Worm (Caenorhabditis elegans) whole organism, young adult: ENCODE measurements around the gene W06D11.1.

ENCODE experiments used
- B0336.3 ChIP-seq: fragments of 200-800 bp; sonication (Bioruptor generic); IDR thresholded peaks from 2 replicates; pipeline ENCODE4 v1.3.6; 2022; ENCODE audit warnings: missing genetic modification characterization, missing compliant biosample characterization
- D2030.7 ChIP-seq: fragments of 200-800 bp; sonication (Bioruptor generic); IDR thresholded peaks from 2 replicates; pipeline ENCODE4 v1.3.6; 2022; ENCODE audit warnings: missing genetic modification reagents, missing genetic modification characterization, missing compliant biosample characterization
- F10E7.11 ChIP-seq: sonication (generic microtip); optimal IDR thresholded peaks from 2 replicates; lab custom pipeline; 2017; ENCODE audit warnings: mild to moderate bottlenecking, missing genetic modification characterization, moderate library complexity, missing compliant biosample characterization
- F33H1.4 ChIP-seq: fragments of 200-800 bp; sonication (Bioruptor generic); IDR thresholded peaks from 2 replicates; pipeline ENCODE4 v1.3.6; 2022; ENCODE audit warnings: missing genetic modification reagents, missing genetic modification characterization, missing compliant biosample characterization
- F57C9.4 ChIP-seq: sonication (generic microtip); optimal IDR thresholded peaks from 2 replicates; lab custom pipeline; 2017; ENCODE audit warnings: mild to moderate bottlenecking, missing genetic modification characterization, missing compliant biosample characterization
- K12H6.12 ChIP-seq: fragments of 200-800 bp; sonication (Bioruptor generic); optimal IDR thresholded peaks from 2 replicates; lab custom pipeline; 2018; ENCODE audit warnings: mild to moderate bottlenecking, missing genetic modification characterization, missing compliant biosample characterization
- T26A5.8 ChIP-seq: sonication (generic microtip); optimal IDR thresholded peaks from 2 replicates; lab custom pipeline; 2016; ENCODE audit warnings: missing genetic modification characterization, missing compliant biosample characterization
- Y53F4B.3 ChIP-seq: fragments of 200-800 bp; sonication (Bioruptor generic); IDR thresholded peaks from 2 replicates; pipeline ENCODE4 v1.3.6; 2022; ENCODE audit warnings: missing genetic modification reagents, missing genetic modification characterization, missing compliant biosample characterization
- Y56A3A.18 ChIP-seq: fragments of 200-800 bp; sonication (Bioruptor generic); IDR thresholded peaks from 2 replicates; pipeline ENCODE4 v1.3.6; 2022; ENCODE audit warnings: missing genetic modification reagents, missing genetic modification characterization, missing compliant biosample characterization
- ZK185.1 ChIP-seq: sonication (generic microtip); optimal IDR thresholded peaks from 2 replicates; lab custom pipeline; 2016; ENCODE audit warnings: mild to moderate bottlenecking, missing genetic modification characterization, missing compliant biosample characterization; ENCODE audit not compliant: poor library complexity, severe bottlenecking
- akir-1 ChIP-seq: fragments of 200-800 bp; sonication (Bioruptor generic); optimal IDR thresholded peaks from 2 replicates; lab custom pipeline; 2018; ENCODE audit warnings: mild to moderate bottlenecking, missing genetic modification characterization, moderate library complexity, missing compliant biosample characterization
- aptf-2 ChIP-seq: fragments of 200-800 bp; sonication (Bioruptor generic); conservative IDR thresholded peaks from 2 replicates; pipeline ENCODE4 v1.3.6; 2022; ENCODE audit warnings: missing genetic modification reagents, missing genetic modification characterization, missing compliant biosample characterization
- attf-6 ChIP-seq: fragments of 200-800 bp; sonication (Bioruptor generic); IDR thresholded peaks from 2 replicates; pipeline ENCODE4 v1.3.6; 2022; ENCODE audit warnings: missing genetic modification reagents, missing genetic modification characterization, missing compliant biosample characterization
- bed-1 ChIP-seq: fragments of 200-800 bp; sonication (Bioruptor generic); IDR thresholded peaks from 2 replicates; pipeline ENCODE4 v1.3.6; 2022; ENCODE audit warnings: missing genetic modification reagents, missing genetic modification characterization, missing compliant biosample characterization
- bed-2 ChIP-seq: fragments of 200-800 bp; sonication (Bioruptor generic); IDR thresholded peaks from 2 replicates; pipeline ENCODE4 v1.3.6; 2022; ENCODE audit warnings: missing genetic modification reagents, missing genetic modification characterization, missing compliant biosample characterization
- cebp-2 ChIP-seq: fragments of 200-800 bp; sonication (Bioruptor generic); IDR thresholded peaks from 2 replicates; pipeline ENCODE4 v1.3.6; 2022; ENCODE audit warnings: missing genetic modification characterization, missing compliant biosample characterization
- ceh-58 ChIP-seq: fragments of 200-800 bp; sonication (Bioruptor generic); IDR thresholded peaks from 2 replicates; pipeline ENCODE4 v1.3.6; 2022; ENCODE audit warnings: missing genetic modification characterization, missing compliant biosample characterization
- ceh-79 ChIP-seq: sonication (generic microtip); optimal IDR thresholded peaks from 2 replicates; lab custom pipeline; 2017; ENCODE audit warnings: mild to moderate bottlenecking, missing genetic modification characterization, missing compliant biosample characterization
- chd-7 ChIP-seq: sonication (generic microtip); optimal IDR thresholded peaks from 2 replicates; lab custom pipeline; 2016; ENCODE audit warnings: mild to moderate bottlenecking, missing genetic modification characterization, moderate library complexity, missing compliant biosample characterization
- egl-44 ChIP-seq: fragments of 200-800 bp; sonication (Bioruptor generic); IDR thresholded peaks from 2 replicates; pipeline ENCODE4 v1.3.6; 2022; ENCODE audit warnings: missing genetic modification reagents, missing genetic modification characterization, missing compliant biosample characterization
- egrh-3 ChIP-seq: fragments of 200-800 bp; sonication (Bioruptor generic); IDR thresholded peaks from 2 replicates; pipeline ENCODE4 v1.3.6; 2022; ENCODE audit warnings: missing genetic modification reagents, missing genetic modification characterization, missing compliant biosample characterization
- ekl-4 ChIP-seq: fragments of 200-800 bp; sonication (Bioruptor generic); IDR thresholded peaks from 2 replicates; pipeline ENCODE4 v1.3.6; 2022; ENCODE audit warnings: missing genetic modification reagents, missing genetic modification characterization, missing compliant biosample characterization
- hlh-26 ChIP-seq: fragments of 200-800 bp; sonication (Bioruptor generic); conservative IDR thresholded peaks from 2 replicates; pipeline ENCODE4 v1.3.6; 2022; ENCODE audit warnings: missing genetic modification reagents, missing genetic modification characterization, missing compliant biosample characterization
- hmg-20 ChIP-seq: fragments of 200-800 bp; sonication (Bioruptor generic); IDR thresholded peaks from 2 replicates; pipeline ENCODE4 v1.3.6; 2022; ENCODE audit warnings: missing genetic modification reagents, missing genetic modification characterization, missing compliant biosample characterization
- hrde-1 ChIP-seq: sonication (generic microtip); optimal IDR thresholded peaks from 2 replicates; lab custom pipeline; 2016; ENCODE audit warnings: missing genetic modification characterization, mild to moderate bottlenecking, missing compliant biosample characterization, moderate library complexity, missing genotype, missing genetic modification reagents, borderline replicate concordance
- hsf-1 ChIP-seq: fragments of 200-800 bp; sonication (Bioruptor generic); IDR thresholded peaks from 2 replicates; pipeline ENCODE4 v1.3.6; 2022; ENCODE audit warnings: missing genetic modification reagents, missing genetic modification characterization, missing compliant biosample characterization
- let-526 ChIP-seq: fragments of 200-800 bp; sonication (Bioruptor generic); IDR thresholded peaks from 2 replicates; pipeline ENCODE4 v1.3.6; 2022; ENCODE audit warnings: missing genetic modification reagents, missing genetic modification characterization, missing compliant biosample characterization
- lir-1 ChIP-seq: fragments of 200-800 bp; sonication (Bioruptor generic); conservative IDR thresholded peaks from 2 replicates; pipeline ENCODE4 v1.3.6; 2022; ENCODE audit warnings: missing genetic modification reagents, missing genetic modification characterization, missing compliant biosample characterization
- madf-10 ChIP-seq: sonication (generic microtip); optimal IDR thresholded peaks from 2 replicates; lab custom pipeline; 2016; ENCODE audit warnings: mild to moderate bottlenecking, missing genetic modification characterization, missing compliant biosample characterization
- madf-3 ChIP-seq: fragments of 200-800 bp; sonication (Bioruptor generic); IDR thresholded peaks from 2 replicates; pipeline ENCODE4 v1.3.6; 2022; ENCODE audit warnings: missing genetic modification reagents, missing genetic modification characterization, missing compliant biosample characterization
- madf-6 ChIP-seq: fragments of 200-800 bp; sonication (Bioruptor generic); IDR thresholded peaks from 2 replicates; pipeline ENCODE4 v1.3.6; 2022; ENCODE audit warnings: missing genetic modification reagents, missing genetic modification characterization, missing compliant biosample characterization
- mel-28 ChIP-seq: sonication (generic microtip); optimal IDR thresholded peaks from 2 replicates; lab custom pipeline; 2016; ENCODE audit warnings: borderline replicate concordance, mild to moderate bottlenecking, missing genetic modification characterization, missing compliant biosample characterization
- nfya-2 ChIP-seq: fragments of 200-800 bp; sonication (Bioruptor generic); IDR thresholded peaks from 2 replicates; pipeline ENCODE4 v1.3.6; 2022; ENCODE audit warnings: missing genetic modification reagents, missing genetic modification characterization, missing compliant biosample characterization
- nhr-179 ChIP-seq: sonication (generic microtip); optimal IDR thresholded peaks from 2 replicates; lab custom pipeline; 2016; ENCODE audit warnings: mild to moderate bottlenecking, missing genetic modification characterization, missing compliant biosample characterization
- pha-4 ChIP-seq: fragments of 150-350 bp; sonication (generic microtip); optimal IDR thresholded peaks from 2 replicates; lab custom pipeline; 2014; ENCODE audit warnings: missing biosample characterization, missing genetic modification reagents, missing genetic modification characterization
- rcor-1 ChIP-seq: fragments of 200-800 bp; sonication (Bioruptor generic); IDR thresholded peaks from 2 replicates; pipeline ENCODE4 v1.3.6; 2022; ENCODE audit warnings: missing genetic modification reagents, missing genetic modification characterization, missing compliant biosample characterization
- snpc-3.4 ChIP-seq: sonication (generic microtip); optimal IDR thresholded peaks from 2 replicates; lab custom pipeline; 2017; ENCODE audit warnings: missing genetic modification characterization, mild to moderate bottlenecking, missing compliant biosample characterization, antibody characterized with exemption, moderate library complexity, missing genotype, missing genetic modification reagents
- tbx-9 ChIP-seq: sonication (generic microtip); optimal IDR thresholded peaks from 2 replicates; lab custom pipeline; 2016; ENCODE audit warnings: borderline replicate concordance, missing genetic modification characterization, inconsistent platforms, missing compliant biosample characterization
- unc-62 ChIP-seq: fragments of 150-350 bp; optimal IDR thresholded peaks from 2 replicates; lab custom pipeline; 2014; ENCODE audit warnings: missing biosample characterization, missing genetic modification reagents, missing genetic modification characterization
- ztf-25 ChIP-seq: fragments of 200-800 bp; sonication (Bioruptor generic); IDR thresholded peaks from 2 replicates; pipeline ENCODE4 v1.3.6; 2022; ENCODE audit warnings: missing genetic modification reagents, missing genetic modification characterization, missing compliant biosample characterization
- ztf-6 ChIP-seq: fragments of 200-800 bp; sonication (Bioruptor generic); IDR thresholded peaks from 2 replicates; pipeline ENCODE4 v1.3.6; 2022; ENCODE audit warnings: missing genetic modification reagents, missing genetic modification characterization, missing compliant biosample characterization

W06D11.1 gene

ce11 chrX:12284161-12284560, 10.2 kb upstream of the W06D11.1 start:
- TF ChIP-seq attf-6 (GFP tag; lab: Robert Waterston, UW) (no peak), nfya-2 (GFP tag; lab: Robert Waterston, UW) (no peak), hmg-20 (no peak), ceh-79 (tag; lab: Kevin White, UChicago) (no peak), bed-1 (GFP tag; lab: Robert Waterston, UW) (no peak), tbx-9 (tag; lab: Kevin White, UChicago) (no peak)

- TF ChIP-seq F10E7.11 (no peak), hsf-1 (GFP tag; lab: Robert Waterston, UW) (no peak), hrde-1 (tag; lab: Kevin White, UChicago) (no peak), F57C9.4 (tag; lab: Kevin White, UChicago) (no peak), ceh-58 (GFP tag; lab: Robert Waterston, UW) (no peak)
Measured at ce11 chrX:12285496-12285895, 8.9 kb upstream of the W06D11.1 start, which contains the start of gene lips-2. Gene lips-2, plus strand, starts transcription at chrX:12285796.

DNA sequence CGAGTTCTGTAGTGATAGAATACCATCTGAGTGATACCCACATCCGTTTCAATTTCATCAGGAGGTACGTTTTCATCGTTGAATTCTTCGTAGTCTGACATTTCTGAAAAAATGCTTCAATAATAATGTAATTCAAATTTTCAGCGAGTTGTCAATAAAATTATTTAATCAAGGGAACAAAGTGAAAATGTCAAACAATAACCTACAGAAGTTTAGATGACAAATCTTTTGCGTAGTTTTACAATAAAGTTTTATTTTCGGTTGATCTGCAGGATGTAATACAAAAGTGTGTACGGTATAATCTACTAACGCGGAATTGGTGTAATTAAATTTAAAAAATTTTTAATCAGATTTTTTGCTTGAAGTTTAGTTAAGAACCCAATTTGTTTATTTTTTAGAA, 6.1 kb upstream of the W06D11.1 start, which contains the start of gene C04B4.5:
C04B4.5 (minus strand) TSS at position 101 of the 400 bp plus-strand sequence.
- no peak for TF ChIP-seq madf-10
- no peak for TF ChIP-seq K12H6.12 (tag; lab: Kevin White, UChicago)
- no peak for TF ChIP-seq F10E7.11
- no peak for TF ChIP-seq Y56A3A.18 (GFP tag; lab: Robert Waterston, UW)
- TF ChIP-seq ztf-25 (GFP tag; lab: Robert Waterston, UW): no peak
- no peak for TF ChIP-seq lir-1 (GFP tag; lab: Robert Waterston, UW)
- no peak for TF ChIP-seq hlh-26 (GFP tag; lab: Robert Waterston, UW)
- TF ChIP-seq akir-1 (GFP tag; lab: Kevin White, UChicago): no peak
- TF ChIP-seq pha-4 (tag; lab: Kevin White, UChicago): no peak
- TF ChIP-seq nhr-179 (tag; lab: Kevin White, UChicago): no peak
- TF ChIP-seq mel-28 (tag; lab: Kevin White, UChicago): no peak
- no peak for TF ChIP-seq unc-62
- no peak for TF ChIP-seq B0336.3 (GFP tag; lab: Robert Waterston, UW)
- no peak for TF ChIP-seq rcor-1 (GFP tag; lab: Robert Waterston, UW)

DNA sequence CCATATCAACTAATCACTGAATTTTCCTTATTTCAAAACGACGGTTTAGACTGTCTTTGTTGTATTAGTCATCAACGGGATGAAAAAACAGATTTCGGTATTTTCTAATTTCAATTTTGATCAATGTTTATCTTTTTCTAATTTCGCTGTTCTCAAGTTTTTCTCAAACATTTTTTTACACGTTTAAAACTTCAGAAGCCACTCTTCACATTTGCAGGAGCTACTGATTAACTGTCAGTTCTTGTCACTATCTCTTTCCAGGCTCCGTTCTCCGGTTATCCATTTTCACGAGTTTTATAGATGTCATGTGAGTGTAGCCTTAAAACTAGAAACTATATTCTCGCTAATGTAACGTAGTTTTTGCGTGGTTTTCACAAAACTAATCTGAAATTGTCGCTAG, 3.8 kb upstream of the W06D11.1 start, which contains the start of gene C04B4.4:
C04B4.4 (plus strand) TSS at position 301 of the 400 bp plus-strand sequence.
- no peak for TF ChIP-seq T26A5.8
- TF ChIP-seq ceh-58 (GFP tag; lab: Robert Waterston, UW): no peak
- no peak for TF ChIP-seq let-526 (GFP tag; lab: Robert Waterston, UW)
- TF ChIP-seq Y56A3A.18 (GFP tag; lab: Robert Waterston, UW): no peak
- TF ChIP-seq ekl-4: no peak
- TF ChIP-seq egrh-3 (GFP tag; lab: Robert Waterston, UW): no peak
- no peak for TF ChIP-seq madf-6 (GFP tag; lab: Robert Waterston, UW)
- no peak for TF ChIP-seq cebp-2 (GFP tag; lab: Robert Waterston, UW)
- TF ChIP-seq madf-3: no peak
- TF ChIP-seq ZK185.1: no peak
- TF ChIP-seq D2030.7 (GFP tag; lab: Robert Waterston, UW): no peak
- no peak for TF ChIP-seq Y53F4B.3
- TF ChIP-seq aptf-2 (GFP tag; lab: Robert Waterston, UW): no peak
- TF ChIP-seq snpc-3.4 (tag; lab: Kevin White, UChicago): no peak
- no peak for TF ChIP-seq bed-2 (GFP tag; lab: Robert Waterston, UW)
- no peak for TF ChIP-seq F33H1.4 (GFP tag; lab: Robert Waterston, UW)
- TF ChIP-seq egl-44 (GFP tag; lab: Robert Waterston, UW): no peak
- TF ChIP-seq ztf-6 (GFP tag; lab: Robert Waterston, UW): no peak
- no peak for TF ChIP-seq chd-7 (tag; lab: Kevin White, UChicago)
